Fruit fly (Drosophila melanogaster) whole organism, embryonic: ENCODE data around the gene pps.

Source experiments
- Blimp-1 ChIP-seq: fragments of 200-800 bp; sonication (Bioruptor generic); optimal IDR thresholded peaks from 3 replicates; lab custom pipeline; 2018; ENCODE audit warnings: missing biosample characterization, missing genetic modification characterization, mild to moderate bottlenecking, moderate library complexity, missing genetic modification reagents
- CG11247 ChIP-seq: fragments of 200-800 bp; sonication (Bioruptor generic); IDR thresholded peaks from 2 replicates; pipeline ENCODE4 v1.3.6; 2022; ENCODE audit warnings: missing biosample characterization, missing genetic modification characterization
- CG12071 ChIP-seq: fragments of 200-800 bp; sonication (Bioruptor generic); optimal IDR thresholded peaks from 3 replicates; lab custom pipeline; 2018; ENCODE audit warnings: missing biosample characterization, mild to moderate bottlenecking, missing genetic modification characterization
- CG12942 ChIP-seq: fragments of 200-800 bp; sonication (Bioruptor generic); optimal IDR thresholded peaks from 3 replicates; lab custom pipeline; 2016; ENCODE audit warnings: missing biosample characterization, missing genetic modification characterization
- CG15011 ChIP-seq: fragments of 200-800 bp; sonication (Bioruptor generic); optimal IDR thresholded peaks from 3 replicates; lab custom pipeline; 2018; ENCODE audit warnings: missing biosample characterization, mild to moderate bottlenecking, missing genetic modification characterization
- CG15269 ChIP-seq: fragments of 200-800 bp; sonication (Bioruptor generic); optimal IDR thresholded peaks from 2 replicates; lab custom pipeline; 2018; ENCODE audit warnings: missing biosample characterization, mild to moderate bottlenecking, missing genetic modification characterization, moderate library complexity
- CG15601 ChIP-seq: fragments of 200-800 bp; sonication (Bioruptor generic); optimal IDR thresholded peaks from 3 replicates; lab custom pipeline; 2019; ENCODE audit warnings: missing biosample characterization, mild to moderate bottlenecking, missing genetic modification characterization, moderate library complexity
- CG17359 ChIP-seq: fragments of 200-800 bp; sonication (Bioruptor generic); optimal IDR thresholded peaks from 3 replicates; lab custom pipeline; 2018; ENCODE audit warnings: missing biosample characterization, mild to moderate bottlenecking, missing genetic modification characterization, moderate library complexity
- CG17385 ChIP-seq: fragments of 200-800 bp; sonication (Bioruptor generic); optimal IDR thresholded peaks from 3 replicates; lab custom pipeline; 2018; ENCODE audit warnings: missing biosample characterization, mild to moderate bottlenecking, missing genetic modification characterization
- CG17568 ChIP-seq: fragments of 200-800 bp; sonication (Bioruptor generic); optimal IDR thresholded peaks from 2 replicates; lab custom pipeline; 2018; ENCODE audit warnings: missing biosample characterization, mild to moderate bottlenecking, missing genetic modification characterization, moderate library complexity
- CG17912 ChIP-seq: fragments of 200-800 bp; sonication (Bioruptor generic); optimal IDR thresholded peaks from 2 replicates; lab custom pipeline; 2018; ENCODE audit warnings: missing biosample characterization, mild to moderate bottlenecking, missing genetic modification characterization
- CG1792 ChIP-seq: fragments of 200-800 bp; sonication (Bioruptor generic); optimal IDR thresholded peaks from 2 replicates; lab custom pipeline; 2016; ENCODE audit warnings: missing biosample characterization, missing genetic modification characterization
- CG1832 ChIP-seq: fragments of 200-800 bp; sonication (Bioruptor generic); optimal IDR thresholded peaks from 2 replicates; lab custom pipeline; 2017; ENCODE audit warnings: missing biosample characterization, mild to moderate bottlenecking, missing genetic modification characterization, inconsistent platforms
- CG2120 ChIP-seq: fragments of 200-800 bp; sonication (Bioruptor generic); optimal IDR thresholded peaks from 3 replicates; lab custom pipeline; 2016; ENCODE audit warnings: missing biosample characterization, missing genetic modification characterization
- CG2199 ChIP-seq: fragments of 200-800 bp; sonication (Bioruptor generic); IDR thresholded peaks from 3 replicates; pipeline ENCODE4 v1.3.6; 2022; ENCODE audit warnings: missing biosample characterization, missing genetic modification characterization
- CG2678 ChIP-seq: fragments of 200-800 bp; sonication (Bioruptor generic); optimal IDR thresholded peaks from 3 replicates; lab custom pipeline; 2019; ENCODE audit warnings: missing biosample characterization, mild to moderate bottlenecking, missing genetic modification characterization, moderate library complexity
- CG2875 ChIP-seq: fragments of 200-800 bp; sonication (Bioruptor generic); optimal IDR thresholded peaks from 2 replicates; lab custom pipeline; 2017; ENCODE audit warnings: missing biosample characterization, mild to moderate bottlenecking, missing genetic modification characterization, missing genetic modification reagents
- CG32767 ChIP-seq: fragments of 200-800 bp; sonication (Bioruptor generic); IDR thresholded peaks from 2 replicates; pipeline ENCODE4 v1.3.6; 2022; ENCODE audit warnings: missing biosample characterization, missing genetic modification characterization
- CG34224 ChIP-seq: fragments of 200-800 bp; sonication (Bioruptor generic); IDR thresholded peaks from 3 replicates; pipeline ENCODE4 v1.3.6; 2022; ENCODE audit warnings: missing biosample characterization, missing genetic modification characterization; ENCODE audit not compliant: partially characterized antibody
- CG3995 ChIP-seq: fragments of 200-800 bp; sonication (Bioruptor generic); optimal IDR thresholded peaks from 3 replicates; lab custom pipeline; 2016; ENCODE audit warnings: missing biosample characterization, missing genetic modification characterization
- CG5180 ChIP-seq: fragments of 200-800 bp; sonication (Bioruptor generic); optimal IDR thresholded peaks from 3 replicates; lab custom pipeline; 2017; ENCODE audit warnings: missing biosample characterization, missing genetic modification characterization, mild to moderate bottlenecking, moderate library complexity, missing genetic modification reagents
- CG7745 ChIP-seq: fragments of 200-800 bp; sonication (Bioruptor generic); optimal IDR thresholded peaks from 2 replicates; lab custom pipeline; 2018; ENCODE audit warnings: missing biosample characterization, mild to moderate bottlenecking, missing genetic modification characterization, moderate library complexity
- CG8478 ChIP-seq: fragments of >200 bp; optimal IDR thresholded peaks from 2 replicates; lab custom pipeline; 2018
- Dip2 ChIP-seq: fragments of 200-800 bp; sonication (Bioruptor generic); IDR thresholded peaks from 2 replicates; pipeline ENCODE4 v1.3.6; 2022; ENCODE audit warnings: missing biosample characterization, missing genetic modification characterization
- HmgZ ChIP-seq: fragments of 200-800 bp; sonication (Bioruptor generic); optimal IDR thresholded peaks from 2 replicates; lab custom pipeline; 2018; ENCODE audit warnings: missing biosample characterization, mild to moderate bottlenecking, missing genetic modification characterization
- NfI ChIP-seq: fragments of 200-800 bp; sonication (Bioruptor generic); optimal IDR thresholded peaks from 3 replicates; lab custom pipeline; 2018; ENCODE audit warnings: missing biosample characterization, mild to moderate bottlenecking, missing genetic modification characterization, moderate library complexity
- Oaz ChIP-seq: fragments of 200-800 bp; sonication (Bioruptor generic); IDR thresholded peaks from 2 replicates; pipeline ENCODE4 v1.3.6; 2022; ENCODE audit warnings: missing biosample characterization, missing genetic modification characterization
- Opbp ChIP-seq: fragments of 200-800 bp; sonication (Bioruptor generic); IDR thresholded peaks from 3 replicates; pipeline ENCODE4 v1.3.6; 2022; ENCODE audit warnings: missing biosample characterization, missing genetic modification characterization; ENCODE audit not compliant: partially characterized antibody
- Sry-δ ChIP-seq: fragments of 200-800 bp; sonication (Bioruptor generic); optimal IDR thresholded peaks from 2 replicates; lab custom pipeline; 2016; ENCODE audit warnings: missing biosample characterization, missing genetic modification characterization
- Trl ChIP-seq, 3 experiments: fragments of >200 bp in 2 of 3; fragments of 200-800 bp in 1 of 3; sonication (Bioruptor generic) in 1 of 3; optimal IDR thresholded peaks; 2 replicates in 1 of 3; 3 replicates in 2 of 3; lab custom pipeline; 2016 to 2017; ENCODE audit warnings: missing biosample characterization in 1 of 3, missing genetic modification characterization in 1 of 3
- ara ChIP-seq: fragments of 200-800 bp; sonication (Bioruptor generic); IDR thresholded peaks from 2 replicates; pipeline ENCODE4 v1.3.6; 2022; ENCODE audit warnings: missing biosample characterization, missing genetic modification characterization
- ato ChIP-seq: fragments of 200-800 bp; sonication (Bioruptor generic); IDR thresholded peaks from 2 replicates; pipeline ENCODE4 v1.3.6; 2022; ENCODE audit warnings: missing biosample characterization, missing genetic modification characterization; ENCODE audit not compliant: partially characterized antibody
- bab2 ChIP-seq: fragments of 200-800 bp; sonication (Bioruptor generic); optimal IDR thresholded peaks from 2 replicates; lab custom pipeline; 2016; ENCODE audit warnings: missing biosample characterization, missing genetic modification characterization
- chn ChIP-seq: fragments of 200-800 bp; sonication (Bioruptor generic); optimal IDR thresholded peaks from 2 replicates; lab custom pipeline; 2016; ENCODE audit warnings: missing biosample characterization, missing genetic modification characterization
- fd102C ChIP-seq: fragments of 200-800 bp; sonication (Bioruptor generic); optimal IDR thresholded peaks from 2 replicates; lab custom pipeline; 2018; ENCODE audit warnings: missing biosample characterization, mild to moderate bottlenecking, missing genetic modification characterization, moderate library complexity
- fd96Cb ChIP-seq: fragments of 200-800 bp; sonication (Bioruptor generic); optimal IDR thresholded peaks from 2 replicates; lab custom pipeline; 2018; ENCODE audit warnings: missing biosample characterization, mild to moderate bottlenecking, missing genetic modification characterization, moderate library complexity
- fru ChIP-seq: fragments of >200 bp; optimal IDR thresholded peaks from 2 replicates; lab custom pipeline; 2017
- grn ChIP-seq: fragments of 200-800 bp; sonication (Bioruptor generic); optimal IDR thresholded peaks from 3 replicates; lab custom pipeline; 2017; ENCODE audit warnings: missing biosample characterization, missing genetic modification characterization
- hb ChIP-seq: fragments of 200-800 bp; sonication (Bioruptor generic); IDR thresholded peaks from 3 replicates; pipeline ENCODE4 v1.3.6; 2022; ENCODE audit warnings: missing biosample characterization, missing genetic modification characterization; ENCODE audit not compliant: partially characterized antibody
- insv ChIP-seq, 2 experiments: fragments of 200-800 bp; sonication (Bioruptor generic); optimal IDR thresholded peaks; 3 replicates each; lab custom pipeline; 2016 to 2018; ENCODE audit warnings: missing biosample characterization in 2 of 2, missing genetic modification characterization in 2 of 2
- jigr1 ChIP-seq: fragments of 200-800 bp; sonication (Bioruptor generic); IDR thresholded peaks from 3 replicates; pipeline ENCODE4 v1.3.6; 2022; ENCODE audit warnings: missing biosample characterization, missing genetic modification characterization
- ken ChIP-seq: fragments of 200-800 bp; sonication (Bioruptor generic); IDR thresholded peaks from 3 replicates; pipeline ENCODE4 v1.3.6; 2022; ENCODE audit warnings: missing biosample characterization, missing genetic modification characterization
- mam ChIP-seq: fragments of 200-800 bp; sonication (Bioruptor generic); optimal IDR thresholded peaks from 3 replicates; lab custom pipeline; 2016; ENCODE audit warnings: missing biosample characterization, missing genetic modification characterization
- prd ChIP-seq, 3 experiments: fragments of >200 bp in 2 of 3; fragments of 200-800 bp in 1 of 3; sonication (Bioruptor generic) in 1 of 3; optimal IDR thresholded peaks in 2 of 3; IDR thresholded peaks in 1 of 3; 2 replicates in 2 of 3; 3 replicates in 1 of 3; pipeline versions ENCODE4 v1.3.6 to Lab custom; 2017 to 2022; ENCODE audit warnings: missing biosample characterization in 1 of 3, missing genetic modification characterization in 1 of 3
- schlank ChIP-seq: fragments of 200-800 bp; sonication (Bioruptor generic); optimal IDR thresholded peaks from 2 replicates; lab custom pipeline; 2018; ENCODE audit warnings: missing biosample characterization, mild to moderate bottlenecking, missing genetic modification characterization
- scrt ChIP-seq: fragments of 200-800 bp; sonication (Bioruptor generic); optimal IDR thresholded peaks from 2 replicates; lab custom pipeline; 2018; ENCODE audit warnings: missing biosample characterization, mild to moderate bottlenecking, missing genetic modification characterization, moderate library complexity
- ssp ChIP-seq: fragments of 200-800 bp; sonication (Bioruptor generic); IDR thresholded peaks from 2 replicates; pipeline ENCODE4 v1.3.6; 2022; ENCODE audit warnings: missing biosample characterization, missing genetic modification characterization
- stwl ChIP-seq: fragments of 200-800 bp; sonication (Bioruptor generic); optimal IDR thresholded peaks from 3 replicates; lab custom pipeline; 2018; ENCODE audit warnings: missing biosample characterization, mild to moderate bottlenecking, missing genetic modification characterization, moderate library complexity
- trh ChIP-seq: fragments of 200-800 bp; sonication (Bioruptor generic); optimal IDR thresholded peaks from 2 replicates; lab custom pipeline; 2016; ENCODE audit warnings: missing biosample characterization, missing genetic modification characterization
- twi ChIP-seq: fragments of 200-800 bp; optimal IDR thresholded peaks from 2 replicates; lab custom pipeline; 2019; ENCODE audit warnings: missing biosample characterization, mild to moderate bottlenecking, missing genetic modification characterization, moderate library complexity
- usp ChIP-seq: fragments of >200 bp; optimal IDR thresholded peaks from 2 replicates; lab custom pipeline; 2017; ENCODE audit warnings: missing biosample characterization, missing genetic modification characterization

pps gene

DNA sequence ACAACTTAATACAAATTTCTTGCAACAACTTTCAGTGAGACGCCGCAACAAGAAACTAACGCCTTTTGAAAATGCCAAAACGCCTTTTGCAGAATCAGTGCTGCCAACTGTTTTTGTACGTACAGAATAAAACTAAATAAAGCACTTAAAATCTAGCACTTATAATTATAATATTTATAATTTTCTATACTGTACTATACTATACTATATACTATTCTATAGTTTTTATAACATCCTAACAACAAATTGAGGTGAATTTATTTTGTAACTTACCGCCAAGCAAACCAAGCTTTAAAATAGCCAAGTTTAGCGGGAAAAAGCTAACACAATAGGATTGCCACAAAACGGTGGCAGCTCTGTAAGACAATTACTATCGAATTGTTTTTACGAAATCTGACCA, 20.1 kb downstream of the pps start, which contains the start of the genes Aos1 and Srlp (continued):
- peak; percentile 46 for TF ChIP-seq NfI
- no peak for TF ChIP-seq scrt (GFP tag; lab: Kevin White, UChicago)
- no peak for TF ChIP-seq chn (GFP tag; lab: Kevin White, UChicago)
- no peak for TF ChIP-seq usp
- no peak for TF ChIP-seq bab2 (GFP tag; lab: Kevin White, UChicago)
- no peak for TF ChIP-seq schlank (tag; lab: Kevin White, UChicago)
- TF ChIP-seq CG11247 (GFP tag; lab: Robert Waterston, UW), result no peak
- TF ChIP-seq CG15269 (tag; lab: Kevin White, UChicago), result no peak
- no peak for TF ChIP-seq grn (GFP tag; lab: Kevin White, UChicago)
- peak; percentile 15 for TF ChIP-seq mam (GFP tag; lab: Kevin White, UChicago)
- TF ChIP-seq fd96Cb (tag; lab: Kevin White, UChicago), result peak; percentile 23
- TF ChIP-seq fru (lab: Kevin White, UChicago), result no peak
- TF ChIP-seq trh (GFP tag; lab: Kevin White, UChicago), result no peak
- TF ChIP-seq CG12071 (GFP tag; lab: Kevin White, UChicago), result no peak
- TF ChIP-seq CG32767, result no peak
- no peak for TF ChIP-seq Trl (optimal IDR thresholded peaks at IDR 0.05; lab: Kevin White, UChicago)
- no peak for TF ChIP-seq Trl (GFP tag; optimal IDR thresholded peaks at IDR 0.05; lab: Kevin White, UChicago)
- no peak for TF ChIP-seq ara (GFP tag; lab: Robert Waterston, UW)
- no peak for TF ChIP-seq Opbp (GFP tag; lab: Robert Waterston, UW)
- no peak for TF ChIP-seq Dip2 (GFP tag; lab: Robert Waterston, UW)
- no peak for TF ChIP-seq CG34224 (GFP tag; lab: Robert Waterston, UW)
- TF ChIP-seq ssp (GFP tag; lab: Robert Waterston, UW), result no peak
- no peak for TF ChIP-seq CG5180 (GFP tag; lab: Kevin White, UChicago)
- peak; percentile 42 for TF ChIP-seq CG2120 (GFP tag; lab: Kevin White, UChicago)
- peak; percentile 58 for TF ChIP-seq CG15601 (tag; lab: Kevin White, UChicago)
- no peak for TF ChIP-seq prd (optimal IDR thresholded peaks at IDR 0.05; lab: Kevin White, UChicago)
- TF ChIP-seq prd (GFP tag; IDR thresholded peaks at IDR 0.05; lab: Robert Waterston, UW), result peak; percentile 55; the same call in 2 of the 3 replicates
- TF ChIP-seq CG2875 (GFP tag; lab: Kevin White, UChicago), result no peak
- TF ChIP-seq CG8478 (lab: Kevin White, UChicago), result no peak
- TF ChIP-seq jigr1 (GFP tag; lab: Robert Waterston, UW), result no peak
- TF ChIP-seq CG17912 (GFP tag; lab: Kevin White, UChicago), result peak; percentile 3
- no peak for TF ChIP-seq Blimp-1
- TF ChIP-seq CG2199 (GFP tag; lab: Robert Waterston, UW), result no peak
- TF ChIP-seq CG1792 (GFP tag; lab: Kevin White, UChicago), result no peak
- TF ChIP-seq CG15011 (GFP tag; lab: Kevin White, UChicago), result no peak
- peak; percentile 35 for TF ChIP-seq CG17359
- TF ChIP-seq ken (GFP tag; lab: Robert Waterston, UW), result no peak
- TF ChIP-seq HmgZ (tag; lab: Kevin White, UChicago), result peak; percentile 51
- no peak for TF ChIP-seq CG2678 (tag; lab: Kevin White, UChicago)
- TF ChIP-seq CG17385 (GFP tag; lab: Kevin White, UChicago), result peak; percentile 51
- no peak for TF ChIP-seq CG3995 (GFP tag; lab: Kevin White, UChicago)
- TF ChIP-seq hb (GFP tag; lab: Robert Waterston, UW), result no peak
- TF ChIP-seq Sry-δ (GFP tag; lab: Kevin White, UChicago), result no peak
- TF ChIP-seq ato (GFP tag; lab: Robert Waterston, UW), result no peak
- TF ChIP-seq Oaz (GFP tag; lab: Robert Waterston, UW), result no peak
- peak; percentile 52 for TF ChIP-seq CG12942 (GFP tag; lab: Kevin White, UChicago)
- peak; percentile 53 for TF ChIP-seq stwl
- no peak for TF ChIP-seq fd102C (GFP tag; lab: Kevin White, UChicago)
- peak in 1 of 2 experiments; percentile 23 for TF ChIP-seq insv (GFP tag; optimal IDR thresholded peaks at IDR 0.05; lab: Kevin White, UChicago)
- TF ChIP-seq CG7745 (tag; lab: Kevin White, UChicago), result no peak
- TF ChIP-seq CG1832 (GFP tag; lab: Kevin White, UChicago), result no peak
- peak; percentile 46 for TF ChIP-seq twi (tag; lab: Kevin White, UChicago)
- TF ChIP-seq CG17568, result no peak
